Fruit fly (Drosophila melanogaster): ENCODE data around the gene Grp170.
A peak's percentile ranks its signal among the peaks of the same experiment; 100 is the strongest.

The Grp170 gene

dm6 chrX:2300293-2301068 lies 25.6 kb upstream of the Grp170 start (continued):
- TF ChIP-seq CG1647 (GFP tag; optimal IDR thresholded peaks at IDR 0.05) (peak; percentile 83), CG8281 (tag; optimal IDR thresholded peaks at IDR 0.05) (peak; percentile 86), Atf6 (GFP tag; IDR thresholded peaks at IDR 0.05) (peak; percentile 95), lilli (GFP tag; optimal IDR thresholded peaks at IDR 0.05) (peak; percentile 93), CG11560 (tag; IDR thresholded peaks at IDR 0.05) (peak; percentile 84), CG7372 (GFP tag; IDR thresholded peaks at IDR 0.05) (peak; percentile 96), CG11456 (GFP tag; IDR thresholded peaks at IDR 0.05) (peak; percentile 97), fd3F (GFP tag; optimal IDR thresholded peaks at IDR 0.05) (peak; percentile 94), klu (GFP tag; IDR thresholded peaks at IDR 0.05) (peak; percentile 88), sens-2 (GFP tag; IDR thresholded peaks at IDR 0.05) (peak; percentile 98), Asciz (GFP tag; optimal IDR thresholded peaks at IDR 0.05) (peak; percentile 93), phol (tag; optimal IDR thresholded peaks at IDR 0.05) (peak; percentile 92), Doc3 (GFP tag; IDR thresholded peaks at IDR 0.05; ENCODE audit: partially characterized antibody) (no peak), H15 (GFP tag; IDR thresholded peaks at IDR 0.05) (peak; percentile 96), CG14050 (GFP tag; IDR thresholded peaks at IDR 0.05) (peak; percentile 98), CG1602 (GFP tag; optimal IDR thresholded peaks at IDR 0.05) (peak; percentile 90), unc-4 (GFP tag; IDR thresholded peaks at IDR 0.05; ENCODE audit: partially characterized antibody) (no peak), nerfin-2 (GFP tag; IDR thresholded peaks at IDR 0.05; ENCODE audit: partially characterized antibody) (0 out of 2 replicates have a peak, but pooled peaks have one; percentile 33), ac (GFP tag; optimal IDR thresholded peaks at IDR 0.05) (peak; percentile 63), CG10147 (GFP tag; optimal IDR thresholded peaks at IDR 0.05) (peak; percentile 84), HmgD (GFP tag; optimal IDR thresholded peaks at IDR 0.05) (peak; percentile 74), Aef1 (GFP tag; IDR thresholded peaks at IDR 0.05) (peak; percentile 98), CG13894 (tag; optimal IDR thresholded peaks at IDR 0.05) (peak; percentile 34)

dm6 chrX:2298708-2299370 lies 24.0 kb upstream of the Grp170 start:
- TF ChIP-seq Hr78 (GFP tag; optimal IDR thresholded peaks at IDR 0.05), result peak in 1 of 2 experiments; percentile 58
- TF ChIP-seq sim (GFP tag; IDR thresholded peaks at IDR 0.05), result peak; percentile 73
- TF ChIP-seq Hr39 (optimal IDR thresholded peaks at IDR 0.05), result no peak
- no peak for TF ChIP-seq nerfin-2 (GFP tag; IDR thresholded peaks at IDR 0.05; ENCODE audit: partially characterized antibody)
- peak; percentile 45 for TF ChIP-seq stwl (tag; optimal IDR thresholded peaks at IDR 0.05)
- TF ChIP-seq rib (GFP tag; IDR thresholded peaks at IDR 0.05), result no peak
- TF ChIP-seq CG13296 (GFP tag; optimal IDR thresholded peaks at IDR 0.05), result peak; percentile 35
- TF ChIP-seq Neu2 (GFP tag; optimal IDR thresholded peaks at IDR 0.05; ENCODE audit: borderline replicate concordance), result no peak
- peak; percentile 89 for TF ChIP-seq oc (tag; optimal IDR thresholded peaks at IDR 0.05)
- peak; percentile 72 for TF ChIP-seq ems (GFP tag; optimal IDR thresholded peaks at IDR 0.05)
- peak; percentile 84 for TF ChIP-seq Camta (GFP tag; optimal IDR thresholded peaks at IDR 0.05)
- no peak for TF ChIP-seq CG6272 (GFP tag; IDR thresholded peaks at IDR 0.05)
- peak; percentile 73 for TF ChIP-seq CG14441 (GFP tag; IDR thresholded peaks at IDR 0.05)
- TF ChIP-seq CG2202 (tag; optimal IDR thresholded peaks at IDR 0.05), result peak; percentile 87
- TF ChIP-seq NFAT (GFP tag; IDR thresholded peaks at IDR 0.05), result 0 out of 2 replicates have a peak, but pooled peaks have one; percentile 41
- peak; percentile 55 for TF ChIP-seq Dad (GFP tag; optimal IDR thresholded peaks at IDR 0.05)
- no peak for TF ChIP-seq CG7963 (GFP tag; IDR thresholded peaks at IDR 0.05; ENCODE audit: partially characterized antibody)
- peak; percentile 77 for TF ChIP-seq sd (tag; optimal IDR thresholded peaks at IDR 0.05)
- no peak for TF ChIP-seq prd (optimal IDR thresholded peaks at IDR 0.05)
- peak; percentile 89 for TF ChIP-seq prd (GFP tag; IDR thresholded peaks at IDR 0.05)
- peak; percentile 84 for TF ChIP-seq CG10959 (GFP tag; IDR thresholded peaks at IDR 0.05)
- peak; percentile 60; the same call in 2 of the 3 replicates for TF ChIP-seq Mrtf (GFP tag; IDR thresholded peaks at IDR 0.05)
- TF ChIP-seq D19A (tag; optimal IDR thresholded peaks at IDR 0.05), result peak; percentile 81
- no peak for TF ChIP-seq CG10543 (GFP tag; optimal IDR thresholded peaks at IDR 0.05)
- no peak for TF ChIP-seq Elba2 (GFP tag; optimal IDR thresholded peaks at IDR 0.05)
- TF ChIP-seq CG11504 (tag; optimal IDR thresholded peaks at IDR 0.05), result peak; percentile 78
- peak; percentile 34 for TF ChIP-seq Sry-δ (GFP tag; optimal IDR thresholded peaks at IDR 0.05)

Data from whole organism, embryonic.